Fruit fly (Drosophila melanogaster) whole organism, wandering third instar larva: ENCODE data around the gene slpr.
A peak's percentile ranks its signal among the peaks of the same experiment; 100 is the strongest.

Source experiments
- Dfd ChIP-seq: fragments of >200 bp; optimal IDR thresholded peaks from 2 replicates; lab custom pipeline; 2017; ENCODE audit warnings: missing biosample characterization, missing genetic modification characterization
- N ChIP-seq: fragments of >200 bp; optimal IDR thresholded peaks from 2 replicates; lab custom pipeline; 2018; ENCODE audit warnings: missing biosample characterization, missing external identifiers, missing genetic modification characterization
- Sp1 ChIP-seq: fragments of 200-800 bp; sonication (Bioruptor generic); optimal IDR thresholded peaks from 3 replicates; lab custom pipeline; 2019; ENCODE audit warnings: missing biosample characterization, mild to moderate bottlenecking, missing genetic modification characterization, moderate library complexity
- dmrt93B ChIP-seq: fragments of 200-800 bp; sonication (Bioruptor generic); optimal IDR thresholded peaks from 2 replicates; lab custom pipeline; 2018; ENCODE audit warnings: missing biosample characterization, mild to moderate bottlenecking, missing genetic modification characterization
- fru ChIP-seq: fragments of 200-800 bp; sonication (Bioruptor generic); optimal IDR thresholded peaks from 3 replicates; lab custom pipeline; 2016; ENCODE audit warnings: missing biosample characterization, mild to moderate bottlenecking, missing genetic modification characterization
- lola ChIP-seq: fragments of >200 bp; optimal IDR thresholded peaks from 2 replicates; lab custom pipeline; 2017; ENCODE audit warnings: missing biosample characterization, missing genetic modification characterization
- pan ChIP-seq: fragments of >200 bp; optimal IDR thresholded peaks from 2 replicates; lab custom pipeline; 2017
- tai ChIP-seq: sonication (Bioruptor generic); optimal IDR thresholded peaks from 2 replicates; lab custom pipeline; 2016; ENCODE audit warnings: missing biosample characterization, missing genetic modification characterization
- usp ChIP-seq: fragments of >200 bp; optimal IDR thresholded peaks from 2 replicates; lab custom pipeline; 2017; ENCODE audit warnings: missing biosample characterization, missing genetic modification characterization

- TF ChIP-seq N (GFP tag; lab: Kevin White, UChicago) (no peak), Sp1 (GFP tag; lab: Kevin White, UChicago) (peak; percentile 57), fru (GFP tag; lab: Kevin White, UChicago) (peak; percentile 85), lola (GFP tag; lab: Kevin White, UChicago) (no peak), Dfd (GFP tag; lab: Kevin White, UChicago) (no peak), usp (GFP tag; lab: Kevin White, UChicago) (no peak), tai (GFP tag; lab: Kevin White, UChicago) (no peak), dmrt93B (GFP tag; lab: Kevin White, UChicago) (peak; percentile 27), pan (no peak)
These were observed 19.7 kb upstream of the slpr start for dm6 chrX:8196598-8197228.
